Worm (Caenorhabditis elegans) whole organism, L4/young adult: ENCODE data around the gene clec-231.

Experiments used
- W03F9.2 ChIP-seq: fragments of 150-350 bp; optimal IDR thresholded peaks from 2 replicates; lab custom pipeline; 2014; ENCODE audit warnings: missing biosample characterization, missing genetic modification characterization
- him-1 ChIP-seq: sonication (generic microtip); optimal IDR thresholded peaks from 2 replicates; lab custom pipeline; 2016; ENCODE audit warnings: missing genotype, missing genetic modification reagents, missing genetic modification characterization, missing compliant biosample characterization

ce11 chrV:15337405-15337804 lies 13.1 kb downstream of the clec-231 start, which contains the start of gene wrt-7:
- TF ChIP-seq him-1, result no peak
- no peak for TF ChIP-seq W03F9.2
